Worm (Caenorhabditis elegans) whole organism, midembryonic: ENCODE results near the gene C04G6.2.

Source experiments
- cog-1 ChIP-seq: sonication (generic microtip); optimal IDR thresholded peaks from 2 replicates; lab custom pipeline; 2016; ENCODE audit warnings: missing genetic modification characterization, missing compliant biosample characterization
- ref-1 ChIP-seq: fragments of 200-800 bp; sonication (Bioruptor generic); conservative IDR thresholded peaks from 2 replicates; pipeline ENCODE4 v1.3.6; 2022; ENCODE audit warnings: missing genetic modification reagents, missing genetic modification characterization, missing compliant biosample characterization

ce11 chrII:5093945-5094344 lies 914 bp downstream of the C04G6.2 start, which contains the start of gene C04G6.13:
- TF ChIP-seq ref-1 (no peak), cog-1 (no peak)
